Worm (Caenorhabditis elegans) whole organism, L4 larva: Measurements from ENCODE around the gene C27B7.9.
A peak's percentile ranks its signal among the peaks of the same experiment; 100 is the strongest.

Experiments used
- gei-8 ChIP-seq: fragments of 200-800 bp; sonication (Bioruptor generic); optimal IDR thresholded peaks from 2 replicates; lab custom pipeline; 2018; ENCODE audit warnings: mild to moderate bottlenecking, missing genetic modification characterization, missing compliant biosample characterization
- pha-4 ChIP-seq, 2 experiments: fragments of 150-350 bp in 1 of 2; fragments of 200-800 bp in 1 of 2; sonication (Bioruptor generic) in 1 of 2; IDR thresholded peaks in 1 of 2; optimal IDR thresholded peaks in 1 of 2; 2 replicates each; pipeline versions ENCODE4 v1.3.6 to Lab custom; 2014 to 2022; ENCODE audit warnings: missing genetic modification characterization in 2 of 2, missing genetic modification reagents in 2 of 2, missing biosample characterization in 1 of 2, missing compliant biosample characterization in 1 of 2
- pqm-1 ChIP-seq: sonication (generic microtip); optimal IDR thresholded peaks from 2 replicates; lab custom pipeline; 2017; ENCODE audit warnings: missing biosample characterization, missing genetic modification characterization
- skn-1 ChIP-seq: fragments of 150-350 bp; optimal IDR thresholded peaks from 2 replicates; lab custom pipeline; 2014; ENCODE audit warnings: missing biosample characterization, missing genetic modification characterization
- zfp-2 ChIP-seq: sonication (generic microtip); optimal IDR thresholded peaks from 2 replicates; lab custom pipeline; 2016; ENCODE audit warnings: mild to moderate bottlenecking, missing genetic modification characterization, missing compliant biosample characterization
- zfp-3 ChIP-seq: fragments of 200-800 bp; sonication (Bioruptor generic); conservative IDR thresholded peaks from 2 replicates; pipeline ENCODE4 v1.3.6; 2022; ENCODE audit warnings: missing genetic modification reagents, missing genetic modification characterization, missing compliant biosample characterization
- zip-11 ChIP-seq: fragments of 200-800 bp; sonication (Bioruptor generic); IDR thresholded peaks from 2 replicates; pipeline ENCODE4 v1.3.6; 2022; ENCODE audit warnings: missing genetic modification characterization, missing compliant biosample characterization

The C27B7.9 gene

DNA sequence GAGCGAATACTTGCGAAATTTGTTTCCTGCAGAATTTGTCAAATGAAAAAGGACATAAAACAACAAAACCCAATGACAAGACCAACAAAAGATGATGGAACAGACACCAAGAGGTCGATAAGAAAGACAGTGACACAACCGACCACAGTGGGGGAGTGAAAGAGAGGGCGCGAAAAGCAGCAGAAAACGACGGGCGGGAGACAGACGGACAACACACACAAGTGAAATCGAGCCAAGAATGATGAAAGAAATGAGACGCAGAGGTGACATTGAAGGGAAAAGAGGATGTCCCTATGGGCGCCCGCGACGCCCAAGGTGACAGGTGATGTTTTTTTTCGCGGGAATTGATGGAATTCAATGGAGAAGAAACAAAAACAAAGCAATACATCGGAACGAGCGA is 49.8 kb downstream of the C27B7.9 start (continued):
- TF ChIP-seq pha-4 (GFP tag; IDR thresholded peaks at IDR 0.05; lab: Robert Waterston, UW) (peak; percentile 38; the same call in 1 of the 2 replicates), pha-4 (tag; optimal IDR thresholded peaks at IDR 0.05; lab: Kevin White, UChicago) (peak; percentile 62), pqm-1 (tag; lab: Kevin White, UChicago) (peak; percentile 90), zip-11 (GFP tag; lab: Robert Waterston, UW) (no peak), gei-8 (peak; percentile 8), skn-1 (tag; lab: Kevin White, UChicago) (no peak), zfp-3 (GFP tag; lab: Robert Waterston, UW) (peak; percentile 59; the same call in 1 of the 2 replicates), zfp-2 (tag; lab: Kevin White, UChicago) (no peak)
- TF ChIP-seq, all 104 proteins: peak for 33
